Fruit fly (Drosophila melanogaster): ENCODE data around the gene CG4768.

- no peak for TF ChIP-seq Hr39 (optimal IDR thresholded peaks at IDR 0.05)
- TF ChIP-seq fd102C (GFP tag; optimal IDR thresholded peaks at IDR 0.05) = no peak
- TF ChIP-seq CG8924 (tag; optimal IDR thresholded peaks at IDR 0.05) = no peak
- no peak for TF ChIP-seq Med (GFP tag)
- TF ChIP-seq CG16815 (GFP tag; optimal IDR thresholded peaks at IDR 0.05) = no peak
- TF ChIP-seq Deaf1 (tag; optimal IDR thresholded peaks at IDR 0.05) = no peak
- TF ChIP-seq gce (GFP tag; IDR thresholded peaks at IDR 0.05) = no peak
- no peak for TF ChIP-seq Hey (tag; optimal IDR thresholded peaks at IDR 0.05)
- no peak for TF ChIP-seq br (optimal IDR thresholded peaks at IDR 0.05)
- no peak for TF ChIP-seq CG18262 (tag; optimal IDR thresholded peaks at IDR 0.05)
Measured at dm6 chrX:16742547-16742946, 49.4 kb upstream of the CG4768 start, which contains the start of gene Twdlalpha.

Measured in whole organism, embryonic.